Fruit fly (Drosophila melanogaster) Kc167 (cell line): Measurements from ENCODE around the gene Had1.

Experiments used
- Myc ChIP-seq: fragments of >200 bp; optimal IDR thresholded peaks from 2 replicates; lab custom pipeline; 2017; ENCODE audit warnings: missing external identifiers
- Sin3A ChIP-seq: fragments of >200 bp; optimal IDR thresholded peaks from 2 replicates; lab custom pipeline; 2018; ENCODE audit warnings: missing external identifiers
- h ChIP-seq: fragments of >200 bp; optimal IDR thresholded peaks from 3 replicates; lab custom pipeline; 2018; ENCODE audit warnings: missing external identifiers
- insv ChIP-seq: fragments of >200 bp; optimal IDR thresholded peaks from 3 replicates; lab custom pipeline; 2018; ENCODE audit warnings: missing external identifiers
- psq ChIP-seq: fragments of >200 bp; optimal IDR thresholded peaks from 2 replicates; lab custom pipeline; 2017; ENCODE audit warnings: missing external identifiers
- ttk ChIP-seq: sonication (Bioruptor generic); optimal IDR thresholded peaks from 2 replicates; lab custom pipeline; 2017; ENCODE audit warnings: missing external identifiers

Had1 gene

dm6 chrX:16270795-16271194 is 37.7 kb downstream of the Had1 start, which contains the start of gene Mfe2:
Mfe2 (plus strand) TSS chrX:16270951.
- no peak for TF ChIP-seq h (lab: Kevin White, UChicago)
- TF ChIP-seq psq (lab: Kevin White, UChicago), result no peak
- TF ChIP-seq insv (lab: Kevin White, UChicago), result no peak
- no peak for TF ChIP-seq Myc (lab: Kevin White, UChicago)
- TF ChIP-seq ttk (lab: Kevin White, UChicago), result no peak
- TF ChIP-seq Sin3A (lab: Kevin White, UChicago), result no peak

dm6 chrX:16266437-16266836 is 42.0 kb downstream of the Had1 start, which contains the start of gene CG12507:
CG12507 (minus strand) TSS chrX:16266537.
- no peak for TF ChIP-seq psq (lab: Kevin White, UChicago)

dm6 chrX:16263415-16263814 is 45.1 kb downstream of the Had1 start:
- TF ChIP-seq psq (lab: Kevin White, UChicago) (no peak), Myc (lab: Kevin White, UChicago) (no peak), Sin3A (lab: Kevin White, UChicago) (no peak), ttk (lab: Kevin White, UChicago) (no peak), insv (lab: Kevin White, UChicago) (no peak), h (lab: Kevin White, UChicago) (no peak)
